Worm (Caenorhabditis elegans) whole organism, L4 larva: Measurements from ENCODE around the gene clc-33.

Experiments used
- F10B5.3 ChIP-seq: sonication (generic microtip); optimal IDR thresholded peaks from 2 replicates; lab custom pipeline; 2016; ENCODE audit warnings: mild to moderate bottlenecking, missing genetic modification characterization, missing compliant biosample characterization
- F26F4.8 ChIP-seq: fragments of 200-800 bp; sonication (Bioruptor generic); conservative IDR thresholded peaks from 2 replicates; pipeline ENCODE4 v1.3.6; 2022; ENCODE audit warnings: missing genetic modification characterization, missing compliant biosample characterization
- Y48G9A.11 ChIP-seq: fragments of 200-800 bp; sonication (Bioruptor generic); IDR thresholded peaks from 2 replicates; pipeline ENCODE4 v1.3.6; 2022; ENCODE audit warnings: missing genetic modification reagents, missing genetic modification characterization, missing compliant biosample characterization
- ZK337.2 ChIP-seq: fragments of 200-800 bp; sonication (Bioruptor generic); IDR thresholded peaks from 2 replicates; pipeline ENCODE4 v1.3.6; 2022; ENCODE audit warnings: missing genetic modification reagents, missing genetic modification characterization, missing compliant biosample characterization
- aha-1 ChIP-seq: fragments of 150-350 bp; peaks from one replicate; lab custom pipeline; 2014; ENCODE audit warnings: missing biosample characterization, missing genetic modification characterization
- ceh-32 ChIP-seq: sonication (generic microtip); optimal IDR thresholded peaks from 2 replicates; lab custom pipeline; 2016; ENCODE audit warnings: mild to moderate bottlenecking, missing genetic modification characterization, missing compliant biosample characterization; ENCODE audit not compliant: poor library complexity
- ceh-62 ChIP-seq: sonication (generic microtip); optimal IDR thresholded peaks from 2 replicates; lab custom pipeline; 2017; ENCODE audit warnings: missing biosample characterization, missing genetic modification characterization
- ces-1 ChIP-seq: fragments of 150-350 bp; sonication (generic microtip); optimal IDR thresholded peaks from 4 replicates; lab custom pipeline; 2014; ENCODE audit warnings: missing biosample characterization, missing genetic modification reagents, missing genetic modification characterization
- ctbp-1 ChIP-seq: fragments of 200-800 bp; sonication (Bioruptor generic); IDR thresholded peaks from 2 replicates; pipeline ENCODE4 v1.3.6; 2022; ENCODE audit warnings: missing genetic modification reagents, missing genetic modification characterization, missing compliant biosample characterization
- daf-16 ChIP-seq, 3 experiments: sonication (generic microtip); optimal IDR thresholded peaks; 2 replicates each; lab custom pipeline; 2016 to 2017; ENCODE audit warnings: missing genetic modification characterization in 3 of 3, missing genetic modification reagents in 3 of 3, mild to moderate bottlenecking in 2 of 3, missing compliant biosample characterization in 2 of 3, missing biosample characterization in 1 of 3, moderate library complexity in 1 of 3
- dmd-6 ChIP-seq: fragments of 200-800 bp; sonication (Bioruptor generic); IDR thresholded peaks from 2 replicates; pipeline ENCODE4 v1.3.6; 2022; ENCODE audit warnings: missing genetic modification reagents, missing genetic modification characterization, missing compliant biosample characterization
- dmd-8 ChIP-seq: fragments of 200-800 bp; sonication (Bioruptor generic); IDR thresholded peaks from 2 replicates; pipeline ENCODE4 v1.3.6; 2022; ENCODE audit warnings: missing genetic modification characterization, missing compliant biosample characterization
- dpl-1 ChIP-seq: fragments of 150-350 bp; optimal IDR thresholded peaks from 2 replicates; lab custom pipeline; 2014; ENCODE audit warnings: missing biosample characterization, missing genetic modification reagents, missing genetic modification characterization
- duxl-1 ChIP-seq: sonication (generic microtip); optimal IDR thresholded peaks from 2 replicates; lab custom pipeline; 2016; ENCODE audit warnings: mild to moderate bottlenecking, missing genetic modification characterization, moderate library complexity, missing compliant biosample characterization; ENCODE audit not compliant: poor library complexity
- dve-1 ChIP-seq: sonication (generic microtip); optimal IDR thresholded peaks from 2 replicates; lab custom pipeline; 2017; ENCODE audit warnings: antibody characterized with exemption, mild to moderate bottlenecking, missing genetic modification characterization, missing compliant biosample characterization; ENCODE audit not compliant: insufficient read depth
- hlh-11 ChIP-seq: fragments of 200-800 bp; sonication (Bioruptor generic); optimal IDR thresholded peaks from 2 replicates; lab custom pipeline; 2018; ENCODE audit warnings: mild to moderate bottlenecking, missing genetic modification characterization, missing compliant biosample characterization
- jun-1 ChIP-seq: fragments of 150-350 bp; optimal IDR thresholded peaks from 2 replicates; lab custom pipeline; 2014; ENCODE audit warnings: missing biosample characterization, missing genetic modification reagents, missing genetic modification characterization
- lin-1 ChIP-seq: fragments of 200-800 bp; sonication (Bioruptor generic); IDR thresholded peaks from 2 replicates; pipeline ENCODE4 v1.3.6; 2022; ENCODE audit warnings: missing genetic modification reagents, missing genetic modification characterization, missing compliant biosample characterization
- lin-13 ChIP-seq: fragments of 150-350 bp; optimal IDR thresholded peaks from 2 replicates; lab custom pipeline; 2014; ENCODE audit warnings: missing biosample characterization, missing genetic modification reagents, missing genetic modification characterization
- lsy-2 ChIP-seq, 2 experiments: fragments of 150-350 bp in 1 of 2; sonication (generic microtip) in 1 of 2; optimal IDR thresholded peaks; 2 replicates each; lab custom pipeline; 2014 to 2017; ENCODE audit warnings: missing biosample characterization in 2 of 2, missing genetic modification characterization in 2 of 2
- mdl-1 ChIP-seq, 2 experiments: fragments of 150-350 bp in 1 of 2; sonication (generic microtip) in 1 of 2; optimal IDR thresholded peaks; 2 replicates each; lab custom pipeline; 2014 to 2017; ENCODE audit warnings: missing biosample characterization in 2 of 2, missing genetic modification characterization in 2 of 2
- mdt-29 ChIP-seq: fragments of 200-800 bp; sonication (Bioruptor generic); IDR thresholded peaks from 2 replicates; pipeline ENCODE4 v1.3.6; 2022; ENCODE audit warnings: missing genetic modification reagents, missing genetic modification characterization, missing compliant biosample characterization
- mep-1 ChIP-seq: fragments of 150-350 bp; sonication (generic microtip); optimal IDR thresholded peaks from 3 replicates; lab custom pipeline; 2014; ENCODE audit warnings: missing biosample characterization, missing genetic modification characterization
- mes-2 ChIP-seq: sonication (generic microtip); optimal IDR thresholded peaks from 2 replicates; lab custom pipeline; 2016; ENCODE audit warnings: missing genotype, mild to moderate bottlenecking, missing genetic modification characterization, missing compliant biosample characterization; ENCODE audit not compliant: poor library complexity, severe bottlenecking
- mxl-3 ChIP-seq: fragments of 200-800 bp; sonication (Bioruptor generic); optimal IDR thresholded peaks from 2 replicates; lab custom pipeline; 2018; ENCODE audit warnings: mild to moderate bottlenecking, missing genetic modification characterization, missing compliant biosample characterization
- nhr-10 ChIP-seq: fragments of 150-350 bp; optimal IDR thresholded peaks from 2 replicates; lab custom pipeline; 2014; ENCODE audit warnings: missing biosample characterization, missing genetic modification characterization
- nhr-102 ChIP-seq: sonication (generic microtip); optimal IDR thresholded peaks from 2 replicates; lab custom pipeline; 2016; ENCODE audit warnings: mild to moderate bottlenecking, missing genetic modification characterization, moderate library complexity, missing compliant biosample characterization
- nhr-28 ChIP-seq: fragments of 150-350 bp; optimal IDR thresholded peaks from 2 replicates; lab custom pipeline; 2014; ENCODE audit warnings: missing biosample characterization, missing genetic modification characterization
- nhr-42 ChIP-seq: fragments of 200-800 bp; sonication (Bioruptor generic); IDR thresholded peaks from 2 replicates; pipeline ENCODE4 v1.3.6; 2022; ENCODE audit warnings: missing genetic modification characterization, missing compliant biosample characterization
- nhr-48 ChIP-seq: sonication (generic microtip); optimal IDR thresholded peaks from 2 replicates; lab custom pipeline; 2016; ENCODE audit warnings: mild to moderate bottlenecking, missing genetic modification characterization, missing compliant biosample characterization
- nhr-77 ChIP-seq: fragments of 150-350 bp; optimal IDR thresholded peaks from 2 replicates; lab custom pipeline; 2014; ENCODE audit warnings: missing biosample characterization, missing genetic modification characterization
- php-3 ChIP-seq: fragments of 200-800 bp; sonication (Bioruptor generic); IDR thresholded peaks from 2 replicates; pipeline ENCODE4 v1.3.6; 2022; ENCODE audit warnings: missing genetic modification reagents, missing genetic modification characterization, missing compliant biosample characterization
- pqm-1 ChIP-seq: sonication (generic microtip); optimal IDR thresholded peaks from 2 replicates; lab custom pipeline; 2017; ENCODE audit warnings: missing biosample characterization, missing genetic modification characterization
- rbr-2 ChIP-seq: sonication (generic microtip); optimal IDR thresholded peaks from 2 replicates; lab custom pipeline; 2016; ENCODE audit warnings: missing genotype, missing genetic modification characterization, missing compliant biosample characterization
- saeg-2 ChIP-seq: fragments of 200-800 bp; sonication (Bioruptor generic); IDR thresholded peaks from 2 replicates; pipeline ENCODE4 v1.3.6; 2022; ENCODE audit warnings: missing genetic modification reagents, missing genetic modification characterization, missing compliant biosample characterization
- sdz-12 ChIP-seq: fragments of 200-800 bp; sonication (Bioruptor generic); optimal IDR thresholded peaks from 2 replicates; lab custom pipeline; 2018; ENCODE audit warnings: mild to moderate bottlenecking, missing genetic modification characterization, missing compliant biosample characterization
- snpc-1.2 ChIP-seq: fragments of 200-800 bp; sonication (Bioruptor generic); IDR thresholded peaks from 2 replicates; pipeline ENCODE4 v1.3.6; 2022; ENCODE audit warnings: missing genetic modification reagents, missing genetic modification characterization, missing compliant biosample characterization
- unc-39 ChIP-seq: sonication (generic microtip); optimal IDR thresholded peaks from 2 replicates; lab custom pipeline; 2017; ENCODE audit warnings: missing biosample characterization, missing genetic modification characterization
- unc-62 ChIP-seq, 3 experiments: fragments of 150-350 bp in 1 of 3; sonication (generic microtip); optimal IDR thresholded peaks in 2 of 3; peaks in 1 of 3; 1 replicate in 1 of 3; 2 replicates in 2 of 3; lab custom pipeline; 2014 to 2017; ENCODE audit warnings: missing biosample characterization in 3 of 3, missing genetic modification characterization in 3 of 3, missing genetic modification reagents in 3 of 3, missing genotype in 1 of 3
- vab-7 ChIP-seq: fragments of 200-800 bp; sonication (Bioruptor generic); IDR thresholded peaks from 2 replicates; pipeline ENCODE4 v1.3.6; 2022; ENCODE audit warnings: missing genetic modification reagents, missing genetic modification characterization, missing compliant biosample characterization
- zfp-2 ChIP-seq: sonication (generic microtip); optimal IDR thresholded peaks from 2 replicates; lab custom pipeline; 2016; ENCODE audit warnings: mild to moderate bottlenecking, missing genetic modification characterization, missing compliant biosample characterization
- ztf-11 ChIP-seq: fragments of 150-350 bp; optimal IDR thresholded peaks from 2 replicates; lab custom pipeline; 2014; ENCODE audit warnings: missing biosample characterization, missing genetic modification characterization

clc-33 gene

ce11 chrII:868240-868864, 28.1 kb downstream of the clc-33 start, which contains the start of gene fbxc-51:
Gene fbxc-51, plus strand, starts transcription at chrII:868814.
- TF ChIP-seq Y48G9A.11 (GFP tag; lab: Robert Waterston, UW) (no peak), snpc-1.2 (GFP tag; lab: Robert Waterston, UW) (no peak), zfp-2 (tag; lab: Kevin White, UChicago) (no peak), nhr-10 (tag; lab: Kevin White, UChicago) (no peak), F10B5.3 (tag; lab: Kevin White, UChicago) (no peak), ceh-62 (tag; lab: Kevin White, UChicago) (no peak), nhr-102 (tag; lab: Kevin White, UChicago) (no peak), jun-1 (no peak), saeg-2 (GFP tag; lab: Robert Waterston, UW) (no peak), php-3 (GFP tag; lab: Robert Waterston, UW) (no peak)

DNA sequence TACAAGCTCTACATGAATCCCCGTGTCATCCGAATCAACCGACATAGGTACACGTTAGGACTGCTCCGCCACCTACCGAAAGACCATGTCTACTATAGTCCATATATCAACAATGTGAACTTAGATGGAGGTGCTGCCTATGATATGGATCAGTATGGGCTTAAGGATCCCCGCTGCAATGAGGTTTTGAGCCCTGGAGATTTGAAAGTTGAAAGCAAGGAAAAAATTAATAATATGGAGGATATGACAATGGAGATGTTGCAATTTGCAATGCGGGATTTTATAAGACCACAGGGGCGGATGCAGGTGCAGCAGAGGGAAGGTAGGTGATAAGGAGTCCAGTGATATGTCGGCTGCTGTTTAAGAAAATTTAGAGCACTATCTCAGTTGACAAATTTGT, 29.1 kb downstream of the clc-33 start:
- TF ChIP-seq aha-1 (tag; lab: Kevin White, UChicago) (peak; percentile 68), ZK337.2 (GFP tag; lab: Robert Waterston, UW) (no peak), unc-62 (GFP tag; optimal IDR thresholded peaks at IDR 0.05 in 1 of 2; lab: Kevin White, UChicago) (peak in 1 of 2 experiments; percentile 84), unc-62 (tag; optimal IDR thresholded peaks at IDR 0.05; lab: Kevin White, UChicago) (no peak)

DNA sequence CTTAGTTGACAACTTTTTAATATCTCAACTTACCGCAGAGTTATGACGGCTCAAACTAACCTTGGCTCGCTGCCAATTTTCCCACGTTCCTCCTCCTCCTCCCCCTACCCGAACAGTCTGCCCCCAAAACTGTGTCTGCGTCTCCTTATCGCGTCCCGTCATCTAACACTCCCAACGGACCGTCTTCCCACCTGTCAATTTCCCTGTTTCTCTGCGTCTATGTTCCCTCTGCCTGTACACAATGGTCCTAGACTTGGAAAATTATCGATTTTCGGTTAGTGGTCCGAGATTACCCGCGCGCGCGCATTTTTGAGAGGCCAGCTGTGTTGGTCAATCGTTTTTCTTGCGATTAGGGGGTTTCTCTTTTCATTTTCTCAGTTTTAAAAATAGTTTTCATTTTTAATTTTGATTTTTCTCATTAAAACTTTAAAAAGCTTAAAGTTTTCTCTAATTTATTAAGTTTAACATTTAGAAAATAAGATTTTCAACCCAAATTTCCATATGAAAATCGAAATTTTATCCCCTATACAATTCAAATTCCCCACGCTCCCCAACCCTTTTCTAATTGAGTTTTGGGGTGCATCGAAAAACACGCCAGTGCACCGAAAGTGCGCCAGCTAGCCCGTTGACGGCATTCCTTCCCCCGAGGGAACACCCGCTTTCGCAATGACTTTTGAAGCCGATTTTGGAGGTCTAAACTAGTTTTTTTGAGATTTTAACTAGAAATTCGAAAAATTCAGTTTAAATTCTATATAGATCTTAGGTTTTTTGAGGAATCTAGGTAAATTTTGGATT, 33.0 kb downstream of the clc-33 start, which contains the start of gene alg-2:
Gene alg-2, plus strand, starts transcription at position 220 of the 795 bp plus-strand sequence.
- peak; percentile 43 for TF ChIP-seq dve-1 (tag; lab: Kevin White, UChicago)
- TF ChIP-seq nhr-28 (tag; lab: Kevin White, UChicago): peak; percentile 12
- TF ChIP-seq mxl-3 (GFP tag; lab: Kevin White, UChicago): peak; percentile 60
- no peak for TF ChIP-seq jun-1
- TF ChIP-seq dmd-8 (GFP tag; lab: Robert Waterston, UW): no peak
- TF ChIP-seq mdt-29: no peak
- TF ChIP-seq lin-1 (GFP tag; lab: Robert Waterston, UW): peak; percentile 24; the same call in 1 of the 2 replicates
- TF ChIP-seq lsy-2 (tag; optimal IDR thresholded peaks at IDR 0.05; lab: Kevin White, UChicago): peak in 1 of 2 experiments; percentile 69
- peak; percentile 16 for TF ChIP-seq nhr-48
- TF ChIP-seq ctbp-1 (GFP tag; lab: Robert Waterston, UW): peak; percentile 53; the same call in 1 of the 2 replicates
- peak; percentile 61 for TF ChIP-seq lin-13
- TF ChIP-seq ces-1 (GFP tag; lab: Kevin White, UChicago): no peak
- TF ChIP-seq mes-2: peak; percentile 48
- no peak for TF ChIP-seq ceh-32 (tag; lab: Kevin White, UChicago)
- peak; percentile 37 for TF ChIP-seq pqm-1 (tag; lab: Kevin White, UChicago)
- 0 out of 2 replicates have a peak, but pooled peaks have one; percentile 5 for TF ChIP-seq vab-7
- no peak for TF ChIP-seq unc-39 (tag; lab: Kevin White, UChicago)
- no peak for TF ChIP-seq ztf-11 (tag; lab: Kevin White, UChicago)
- no peak for TF ChIP-seq F26F4.8 (GFP tag; lab: Robert Waterston, UW)
- TF ChIP-seq mdl-1 (tag; optimal IDR thresholded peaks at IDR 0.05; lab: Kevin White, UChicago): peak in 1 of 2 experiments; percentile 30
- TF ChIP-seq saeg-2 (GFP tag; lab: Robert Waterston, UW): no peak
- peak; percentile 57 for TF ChIP-seq dpl-1 (GFP tag; lab: Kevin White, UChicago)
- peak; percentile 28 for TF ChIP-seq hlh-11
- peak in 1 of 2 experiments; percentile 82 for TF ChIP-seq unc-62 (GFP tag; optimal IDR thresholded peaks at IDR 0.05 in 1 of 2; lab: Kevin White, UChicago)
- TF ChIP-seq unc-62 (tag; optimal IDR thresholded peaks at IDR 0.05; lab: Kevin White, UChicago): no peak
- TF ChIP-seq aha-1 (tag; lab: Kevin White, UChicago): peak; percentile 6
- peak; percentile 28 for TF ChIP-seq duxl-1 (tag; lab: Kevin White, UChicago)
- TF ChIP-seq rbr-2 (tag; lab: Kevin White, UChicago): peak; percentile 50
- peak; percentile 70 for TF ChIP-seq dmd-6 (GFP tag; lab: Robert Waterston, UW)
- TF ChIP-seq nhr-77 (tag; lab: Kevin White, UChicago): peak; percentile 21
- peak; percentile 60 for TF ChIP-seq mep-1
- no peak for TF ChIP-seq nhr-42
- TF ChIP-seq daf-16 (GFP tag; optimal IDR thresholded peaks at IDR 0.05; lab: Kevin White, UChicago): no peak
- peak; percentile 13 for TF ChIP-seq daf-16 (tag; optimal IDR thresholded peaks at IDR 0.05; lab: Kevin White, UChicago)
- no peak for TF ChIP-seq sdz-12
